Worm (Caenorhabditis elegans) whole organism, mixed stage, embryonic: ENCODE measurements around the gene C09F12.3.

Source experiments
- blmp-1 ChIP-seq: fragments of 150-350 bp; optimal IDR thresholded peaks from 2 replicates; lab custom pipeline; 2014; ENCODE audit warnings: missing biosample characterization, missing genetic modification characterization
- ces-1 ChIP-seq: fragments of 150-350 bp; optimal IDR thresholded peaks from 2 replicates; lab custom pipeline; 2014; ENCODE audit warnings: missing biosample characterization, missing genetic modification reagents, missing genetic modification characterization
- elt-3 ChIP-seq: fragments of 150-350 bp; optimal IDR thresholded peaks from 2 replicates; lab custom pipeline; 2014; ENCODE audit warnings: missing biosample characterization, missing genetic modification characterization
- lin-13 ChIP-seq: fragments of 150-350 bp; optimal IDR thresholded peaks from 2 replicates; lab custom pipeline; 2014; ENCODE audit warnings: missing biosample characterization, missing genetic modification characterization
- lsy-2 ChIP-seq: fragments of 150-350 bp; optimal IDR thresholded peaks from 2 replicates; lab custom pipeline; 2014; ENCODE audit warnings: missing biosample characterization, missing genetic modification characterization
- nhr-237 ChIP-seq: fragments of 150-350 bp; optimal IDR thresholded peaks from 2 replicates; lab custom pipeline; 2014; ENCODE audit warnings: missing biosample characterization, missing genetic modification characterization
- nhr-28 ChIP-seq: fragments of 150-350 bp; optimal IDR thresholded peaks from 2 replicates; lab custom pipeline; 2014; ENCODE audit warnings: missing biosample characterization, missing genetic modification characterization
- pha-4 ChIP-seq: fragments of 150-350 bp; optimal IDR thresholded peaks from 2 replicates; lab custom pipeline; 2018; ENCODE audit warnings: missing biosample characterization, missing genetic modification reagents, missing genetic modification characterization
- snpc-4 ChIP-seq: fragments of 150-350 bp; optimal IDR thresholded peaks from 2 replicates; lab custom pipeline; 2014; ENCODE audit warnings: missing biosample characterization, missing genetic modification characterization
- tbx-8 ChIP-seq: fragments of 200-800 bp; sonication (Bioruptor generic); optimal IDR thresholded peaks from 2 replicates; lab custom pipeline; 2018; ENCODE audit warnings: mild to moderate bottlenecking, missing genetic modification characterization, moderate library complexity, missing compliant biosample characterization
- unc-39 ChIP-seq: fragments of 150-350 bp; optimal IDR thresholded peaks from 2 replicates; lab custom pipeline; 2014; ENCODE audit warnings: missing biosample characterization, missing genetic modification characterization
- unc-62 ChIP-seq: fragments of 150-350 bp; optimal IDR thresholded peaks from 2 replicates; lab custom pipeline; 2014; ENCODE audit warnings: missing biosample characterization, missing genetic modification reagents, missing genetic modification characterization
- ztf-11 ChIP-seq: fragments of 150-350 bp; optimal IDR thresholded peaks from 2 replicates; lab custom pipeline; 2014; ENCODE audit warnings: missing biosample characterization, missing genetic modification characterization

DNA sequence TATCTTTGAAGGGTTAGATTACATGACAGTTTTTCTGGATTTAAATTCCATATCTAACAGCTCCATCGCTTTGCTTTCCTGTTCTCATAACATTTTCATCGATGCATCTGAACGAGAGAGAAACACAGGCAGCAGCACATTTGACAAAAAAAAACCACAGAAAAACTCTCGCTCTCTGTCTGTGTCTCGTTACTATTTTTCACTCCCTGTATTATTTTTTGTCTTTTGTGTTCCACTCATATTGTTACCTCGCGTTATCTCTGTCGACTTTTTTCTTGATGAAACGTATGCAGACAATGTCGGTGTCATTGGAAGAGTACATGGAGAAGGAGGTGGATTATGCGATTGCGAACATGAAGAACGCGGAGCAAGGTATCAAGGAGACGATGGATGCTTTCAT is 46.3 kb upstream of the C09F12.3 start, which contains the start of gene W04G3.11:
- TF ChIP-seq unc-39 (tag; lab: Kevin White, UChicago) (no peak), tbx-8 (GFP tag; lab: Kevin White, UChicago) (no peak), blmp-1 (tag; lab: Kevin White, UChicago) (no peak), lin-13 (tag; lab: Kevin White, UChicago) (no peak), pha-4 (tag; lab: Kevin White, UChicago) (no peak), lsy-2 (no peak), ztf-11 (no peak), ces-1 (GFP tag; lab: Kevin White, UChicago) (no peak), nhr-28 (tag; lab: Kevin White, UChicago) (no peak), nhr-237 (tag; lab: Kevin White, UChicago) (no peak), unc-62 (GFP tag; lab: Kevin White, UChicago) (no peak), elt-3 (tag; lab: Kevin White, UChicago) (no peak), snpc-4 (no peak)
